Worm (Caenorhabditis elegans): ENCODE measurements around the gene Y55H10A.2.
"Not testable (repeated sequence)": the region's sequence is repeated elsewhere in the genome, so short reads cannot be mapped to it uniquely, and the experiment has no call there.

Y55H10A.2 gene

ce11 chrIV:3373370-3373769 lies 10.0 kb downstream of the Y55H10A.2 start:
- no peak for TF ChIP-seq dao-5 (tag; optimal IDR thresholded peaks at IDR 0.05)

ce11 chrIV:3378080-3378804 lies 14.9 kb downstream of the Y55H10A.2 start, which contains the start of gene otub-4:
Gene otub-4 (minus strand): TSS chrIV:3378130.
- TF ChIP-seq dao-5 (tag; optimal IDR thresholded peaks at IDR 0.05), result no peak
- TF ChIP-seq him-1 (tag; optimal IDR thresholded peaks at IDR 0.05), result no peak
- no peak for TF ChIP-seq W03F9.2 (tag; optimal IDR thresholded peaks at IDR 0.05)

ce11 chrIV:3382338-3382907 lies 19.1 kb downstream of the Y55H10A.2 start, which contains the start of gene B0546.3:
Gene B0546.3 (minus strand): TSS chrIV:3382841.
- TF ChIP-seq him-1 (tag; optimal IDR thresholded peaks at IDR 0.05), result no peak
- no peak for TF ChIP-seq dao-5 (tag; optimal IDR thresholded peaks at IDR 0.05)
- TF ChIP-seq W03F9.2 (tag; optimal IDR thresholded peaks at IDR 0.05), result no peak

- TF ChIP-seq W03F9.2 (tag; optimal IDR thresholded peaks at IDR 0.05), result no peak
- TF ChIP-seq him-1 (tag; optimal IDR thresholded peaks at IDR 0.05), result no peak
- no peak for TF ChIP-seq dao-5 (tag; optimal IDR thresholded peaks at IDR 0.05)
Observed at ce11 chrIV:3383203-3383602, 19.9 kb downstream of the Y55H10A.2 start.

ce11 chrIV:3384047-3384446 lies 20.7 kb downstream of the Y55H10A.2 start, which contains the start of gene B0546.4:
Gene B0546.4 (minus strand): TSS chrIV:3384147.
- TF ChIP-seq W03F9.2 (tag; optimal IDR thresholded peaks at IDR 0.05) (no peak), dao-5 (tag; optimal IDR thresholded peaks at IDR 0.05) (no peak), him-1 (tag; optimal IDR thresholded peaks at IDR 0.05) (no peak)

- peak; percentile 34 for TF ChIP-seq W03F9.2 (tag; optimal IDR thresholded peaks at IDR 0.05)
- peak; percentile 28 for TF ChIP-seq him-1 (tag; optimal IDR thresholded peaks at IDR 0.05)
- TF ChIP-seq dao-5 (tag; optimal IDR thresholded peaks at IDR 0.05), result no peak
Observed at ce11 chrIV:3384593-3384992, 21.3 kb downstream of the Y55H10A.2 start.

- TF ChIP-seq dao-5 (tag; optimal IDR thresholded peaks at IDR 0.05) (no peak), him-1 (tag; optimal IDR thresholded peaks at IDR 0.05) (no peak), W03F9.2 (tag; optimal IDR thresholded peaks at IDR 0.05) (no peak)
Observed at ce11 chrIV:3385337-3386215, 22.3 kb downstream of the Y55H10A.2 start, which contains the start of gene mai-2. Gene mai-2 (plus strand): TSS chrIV:3385910.

ce11 chrIV:3386504-3387290 lies 23.4 kb downstream of the Y55H10A.2 start:
- TF ChIP-seq him-1 (tag; optimal IDR thresholded peaks at IDR 0.05) (no peak), W03F9.2 (tag; optimal IDR thresholded peaks at IDR 0.05) (no peak), dao-5 (tag; optimal IDR thresholded peaks at IDR 0.05) (no peak)

ce11 chrIV:3389999-3390398 lies 26.7 kb downstream of the Y55H10A.2 start, which contains the start of gene B0546.5:
Gene B0546.5 (minus strand): TSS chrIV:3390099.
- TF ChIP-seq W03F9.2, him-1, dao-5 (tag; optimal IDR thresholded peaks at IDR 0.05): not testable (repeated sequence)

- not testable (repeated sequence) for TF ChIP-seq him-1, W03F9.2, dao-5 (tag; optimal IDR thresholded peaks at IDR 0.05)
Observed at ce11 chrIV:3394066-3394465, 30.7 kb downstream of the Y55H10A.2 start, which contains the start of gene C04C3.4. Gene C04C3.4 (plus strand): TSS chrIV:3394366.

ce11 chrIV:3395581-3395980 lies 32.3 kb downstream of the Y55H10A.2 start, which contains the start of gene C04C3.14:
Gene C04C3.14 (plus strand): TSS chrIV:3395881.
- TF ChIP-seq W03F9.2 (tag; optimal IDR thresholded peaks at IDR 0.05) (no peak), him-1 (tag; optimal IDR thresholded peaks at IDR 0.05) (no peak), dao-5 (tag; optimal IDR thresholded peaks at IDR 0.05) (no peak)

- no peak for TF ChIP-seq dao-5 (tag; optimal IDR thresholded peaks at IDR 0.05)
- TF ChIP-seq him-1 (tag; optimal IDR thresholded peaks at IDR 0.05), result no peak
Observed at ce11 chrIV:3398078-3398477, 34.8 kb downstream of the Y55H10A.2 start.
